Worm (Caenorhabditis elegans) whole organism, midembryonic: ENCODE data around the gene C08F8.2.
"Not testable (repeated sequence)": the region's sequence is repeated elsewhere in the genome, so short reads cannot be mapped to it uniquely, and the experiment has no call there.

Experiments
- ref-1 ChIP-seq: fragments of 200-800 bp; sonication (Bioruptor generic); conservative IDR thresholded peaks from 2 replicates; pipeline ENCODE4 v1.3.6; 2022; ENCODE audit warnings: missing genetic modification reagents, missing genetic modification characterization, missing compliant biosample characterization
- ztf-29 ChIP-seq: fragments of 200-800 bp; sonication (Bioruptor generic); IDR thresholded peaks from 2 replicates; pipeline ENCODE4 v1.3.6; 2022; ENCODE audit warnings: missing genetic modification reagents, missing genetic modification characterization, missing compliant biosample characterization

DNA sequence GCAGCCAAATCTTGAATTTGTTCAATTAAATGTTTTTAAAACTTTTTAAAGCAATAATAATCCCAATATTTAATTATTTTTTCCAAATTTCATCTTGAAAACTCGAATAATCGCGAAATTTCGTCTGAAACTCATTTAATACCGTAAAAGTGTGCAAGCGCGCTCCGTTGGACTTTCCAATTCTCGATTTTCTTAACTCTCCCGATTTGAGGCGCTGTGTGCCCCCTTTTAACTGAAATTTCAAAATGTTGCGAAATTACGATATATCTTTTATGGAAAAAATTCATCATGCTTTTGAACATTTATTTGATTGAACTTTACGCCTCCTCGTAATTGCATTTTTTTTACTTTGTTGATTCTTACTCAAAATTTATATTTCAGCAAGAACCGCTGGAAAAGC lies 51.6 kb downstream of the C08F8.2 start, which contains the start of gene R07H5.11:
- not testable (repeated sequence) for TF ChIP-seq ztf-29 (GFP tag; lab: Robert Waterston, UW); ref-1
